Worm (Caenorhabditis elegans): Measurements from ENCODE around the gene fbxa-210.

The fbxa-210 gene

ce11 chrV:18134378-18134777 is 9.2 kb downstream of the fbxa-210 start, which contains the start of gene Y37H2A.7:
Y37H2A.7 (minus strand) TSS chrV:18134478.
- TF ChIP-seq elt-3 (tag; optimal IDR thresholded peaks at IDR 0.05) (no peak), ceh-28 (tag; optimal IDR thresholded peaks at IDR 0.05) (no peak), lin-15B (tag; optimal IDR thresholded peaks at IDR 0.05) (no peak)

ce11 chrV:18137679-18138078 is 12.5 kb downstream of the fbxa-210 start:
- TF ChIP-seq nhr-237 (tag; optimal IDR thresholded peaks at IDR 0.05): no peak
- TF ChIP-seq ceh-82 (tag; optimal IDR thresholded peaks at IDR 0.05): no peak
- no peak for TF ChIP-seq fos-1 (tag; optimal IDR thresholded peaks at IDR 0.05)
- TF ChIP-seq nhr-23 (tag; optimal IDR thresholded peaks at IDR 0.05): no peak
- TF ChIP-seq ZK546.5 (tag; optimal IDR thresholded peaks at IDR 0.05): no peak
- TF ChIP-seq lin-15B (tag; optimal IDR thresholded peaks at IDR 0.05): no peak
- no peak for TF ChIP-seq skn-1 (tag; optimal IDR thresholded peaks at IDR 0.05)
- TF ChIP-seq ceh-28 (tag; optimal IDR thresholded peaks at IDR 0.05): no peak
- TF ChIP-seq unc-62 (GFP tag; optimal IDR thresholded peaks at IDR 0.05): no peak
- no peak for TF ChIP-seq fkh-10 (GFP tag; optimal IDR thresholded peaks at IDR 0.05)
- no peak for TF ChIP-seq sea-2 (GFP tag; optimal IDR thresholded peaks at IDR 0.05)
- no peak for TF ChIP-seq pha-4 (tag; optimal IDR thresholded peaks at IDR 0.05)
- TF ChIP-seq elt-3 (tag; optimal IDR thresholded peaks at IDR 0.05): no peak
- TF ChIP-seq ama-1 (optimal IDR thresholded peaks at IDR 0.05): no peak

- no peak for TF ChIP-seq nhr-67 (tag; optimal IDR thresholded peaks at IDR 0.05)
- TF ChIP-seq ceh-82 (tag; optimal IDR thresholded peaks at IDR 0.05): no peak
- TF ChIP-seq R02D3.7 (tag; optimal IDR thresholded peaks at IDR 0.05): no peak
- TF ChIP-seq nhr-11 (tag; optimal IDR thresholded peaks at IDR 0.05): no peak
- no peak for TF ChIP-seq mml-1 (tag; optimal IDR thresholded peaks at IDR 0.05)
- no peak for TF ChIP-seq sea-2 (GFP tag; optimal IDR thresholded peaks at IDR 0.05)
Observed at ce11 chrV:18138695-18139094, 13.5 kb downstream of the fbxa-210 start, which contains the start of gene Y37H2A.10. Y37H2A.10 (plus strand) TSS chrV:18138995.

- TF ChIP-seq daf-12 (tag; optimal IDR thresholded peaks at IDR 0.05): no peak
- TF ChIP-seq pha-4 (tag; optimal IDR thresholded peaks at IDR 0.05): no peak
- no peak for TF ChIP-seq ceh-82 (tag; optimal IDR thresholded peaks at IDR 0.05)
- no peak for TF ChIP-seq pqm-1 (tag; optimal IDR thresholded peaks at IDR 0.05)
- TF ChIP-seq ceh-16 (tag; optimal IDR thresholded peaks at IDR 0.05): no peak
- no peak for TF ChIP-seq nhr-12 (tag; optimal IDR thresholded peaks at IDR 0.05)
- no peak for TF ChIP-seq lin-39 (tag; optimal IDR thresholded peaks at IDR 0.05)
- no peak for TF ChIP-seq nhr-237 (tag; optimal IDR thresholded peaks at IDR 0.05)
Observed at ce11 chrV:18141161-18141560, 16.0 kb downstream of the fbxa-210 start, which contains the start of gene Y37H2A.11. Y37H2A.11 (plus strand) TSS chrV:18141461.

- TF ChIP-seq nhr-25 (tag; optimal IDR thresholded peaks at IDR 0.05) (no peak), nhr-12 (tag; optimal IDR thresholded peaks at IDR 0.05) (no peak), aly-2 (tag; optimal IDR thresholded peaks at IDR 0.05) (no peak), sea-2 (GFP tag; optimal IDR thresholded peaks at IDR 0.05) (no peak), mdl-1 (tag; optimal IDR thresholded peaks at IDR 0.05) (no peak), nfya-1 (tag; optimal IDR thresholded peaks at IDR 0.05; ENCODE audit: insufficient read depth) (no peak), skn-1 (tag; optimal IDR thresholded peaks at IDR 0.05) (no peak), pqm-1 (tag; optimal IDR thresholded peaks at IDR 0.05) (no peak), nhr-43 (tag; optimal IDR thresholded peaks at IDR 0.05; ENCODE audit: poor library complexity, severe bottlenecking) (no peak), ceh-28 (tag; optimal IDR thresholded peaks at IDR 0.05) (no peak), nhr-77 (tag; optimal IDR thresholded peaks at IDR 0.05) (no peak)
Observed at ce11 chrV:18142549-18142948, 17.4 kb downstream of the fbxa-210 start, which contains the start of gene Y37H2A.13. Y37H2A.13 (plus strand) TSS chrV:18142849.

- TF ChIP-seq lin-39 (tag; optimal IDR thresholded peaks at IDR 0.05): no peak
- TF ChIP-seq sea-2 (GFP tag; optimal IDR thresholded peaks at IDR 0.05): no peak
- TF ChIP-seq nhr-43 (tag; optimal IDR thresholded peaks at IDR 0.05; ENCODE audit: poor library complexity, severe bottlenecking): no peak
- no peak for TF ChIP-seq elt-3 (tag; optimal IDR thresholded peaks at IDR 0.05)
- TF ChIP-seq nhr-67 (tag; optimal IDR thresholded peaks at IDR 0.05): no peak
Observed at ce11 chrV:18143445-18143844, 18.3 kb downstream of the fbxa-210 start, which contains the start of gene Y37H2A.14. Y37H2A.14 (plus strand) TSS chrV:18143745.

- TF ChIP-seq lsy-12 (tag; optimal IDR thresholded peaks at IDR 0.05) (no peak), skn-1 (tag; optimal IDR thresholded peaks at IDR 0.05) (no peak), ztf-11 (tag; optimal IDR thresholded peaks at IDR 0.05) (no peak), nhr-28 (tag; optimal IDR thresholded peaks at IDR 0.05) (no peak), nhr-67 (tag; optimal IDR thresholded peaks at IDR 0.05) (no peak), fkh-10 (GFP tag; optimal IDR thresholded peaks at IDR 0.05) (no peak), mml-1 (tag; optimal IDR thresholded peaks at IDR 0.05) (no peak), snpc-4 (tag; optimal IDR thresholded peaks at IDR 0.05) (no peak), egl-5 (tag; optimal IDR thresholded peaks at IDR 0.05) (no peak), ceh-16 (tag; optimal IDR thresholded peaks at IDR 0.05) (no peak), fos-1 (tag; optimal IDR thresholded peaks at IDR 0.05) (no peak), eor-1 (tag; optimal IDR thresholded peaks at IDR 0.05) (no peak), nhr-12 (tag; optimal IDR thresholded peaks at IDR 0.05) (no peak), daf-12 (tag; optimal IDR thresholded peaks at IDR 0.05) (no peak), nhr-43 (tag; optimal IDR thresholded peaks at IDR 0.05; ENCODE audit: poor library complexity, severe bottlenecking) (no peak), R02D3.7 (tag; optimal IDR thresholded peaks at IDR 0.05) (no peak), aly-2 (tag; optimal IDR thresholded peaks at IDR 0.05) (no peak)
Observed at ce11 chrV:18144442-18144841, 19.3 kb downstream of the fbxa-210 start.

All from whole organism, L3 larva.